Worm (Caenorhabditis elegans) whole organism, mixed stage, embryonic: Measurements from ENCODE around the gene immt-1.
A peak's percentile ranks its signal among the peaks of the same experiment; 100 is the strongest.

ENCODE experiments used
- ceh-39 ChIP-seq: fragments of 150-350 bp; optimal IDR thresholded peaks from 2 replicates; lab custom pipeline; 2014; ENCODE audit warnings: missing biosample characterization, missing genetic modification characterization
- ces-1 ChIP-seq: fragments of 150-350 bp; optimal IDR thresholded peaks from 2 replicates; lab custom pipeline; 2014; ENCODE audit warnings: missing biosample characterization, missing genetic modification reagents, missing genetic modification characterization
- cnd-1 ChIP-seq: fragments of 200-800 bp; sonication (Bioruptor generic); optimal IDR thresholded peaks from 2 replicates; lab custom pipeline; 2018; ENCODE audit warnings: mild to moderate bottlenecking, missing genetic modification characterization, missing compliant biosample characterization
- elt-1 ChIP-seq: sonication (generic microtip); optimal IDR thresholded peaks from 2 replicates; lab custom pipeline; 2017; ENCODE audit warnings: missing genetic modification characterization, mild to moderate bottlenecking, missing compliant biosample characterization, antibody characterized with exemption, moderate library complexity, borderline replicate concordance; ENCODE audit not compliant: insufficient read depth
- lsy-2 ChIP-seq: fragments of 150-350 bp; optimal IDR thresholded peaks from 2 replicates; lab custom pipeline; 2014; ENCODE audit warnings: missing biosample characterization, missing genetic modification characterization
- mab-5 ChIP-seq: fragments of 150-350 bp; optimal IDR thresholded peaks from 2 replicates; lab custom pipeline; 2014; ENCODE audit warnings: missing biosample characterization, missing genetic modification characterization
- nhr-12 ChIP-seq: fragments of 150-350 bp; optimal IDR thresholded peaks from 2 replicates; lab custom pipeline; 2014; ENCODE audit warnings: missing biosample characterization, missing genetic modification characterization
- nhr-28 ChIP-seq: fragments of 150-350 bp; optimal IDR thresholded peaks from 2 replicates; lab custom pipeline; 2014; ENCODE audit warnings: missing biosample characterization, missing genetic modification characterization
- nhr-76 ChIP-seq: sonication (generic microtip); optimal IDR thresholded peaks from 2 replicates; lab custom pipeline; 2017; ENCODE audit warnings: missing biosample characterization, missing genetic modification characterization
- pha-4 ChIP-seq: fragments of 150-350 bp; optimal IDR thresholded peaks from 2 replicates; lab custom pipeline; 2018; ENCODE audit warnings: missing biosample characterization, missing genetic modification reagents, missing genetic modification characterization
- tbx-8 ChIP-seq: fragments of 200-800 bp; sonication (Bioruptor generic); optimal IDR thresholded peaks from 2 replicates; lab custom pipeline; 2018; ENCODE audit warnings: mild to moderate bottlenecking, missing genetic modification characterization, moderate library complexity, missing compliant biosample characterization
- unc-39 ChIP-seq: fragments of 150-350 bp; optimal IDR thresholded peaks from 2 replicates; lab custom pipeline; 2014; ENCODE audit warnings: missing biosample characterization, missing genetic modification characterization
- ztf-11 ChIP-seq: fragments of 150-350 bp; optimal IDR thresholded peaks from 2 replicates; lab custom pipeline; 2014; ENCODE audit warnings: missing biosample characterization, missing genetic modification characterization

- TF ChIP-seq nhr-12 (tag; lab: Kevin White, UChicago) (no peak), cnd-1 (no peak), ces-1 (GFP tag; lab: Kevin White, UChicago) (peak; percentile 66), ceh-39 (tag; lab: Kevin White, UChicago) (peak; percentile 7), elt-1 (tag; lab: Kevin White, UChicago) (no peak), mab-5 (no peak), pha-4 (peak; percentile 86), unc-39 (tag; lab: Kevin White, UChicago) (no peak), tbx-8 (GFP tag; lab: Kevin White, UChicago) (no peak), ztf-11 (no peak), nhr-76 (tag; lab: Kevin White, UChicago) (no peak), nhr-28 (tag; lab: Kevin White, UChicago) (no peak), lsy-2 (tag; lab: Kevin White, UChicago) (peak; percentile 83)
These were observed at the start of gene immt-1 for ce11 chrX:2687174-2687573.
